Worm (Caenorhabditis elegans) whole organism, L2 larva: ENCODE results near the gene pals-29.

Experiments
- F13H6.1 ChIP-seq: sonication (generic microtip); optimal IDR thresholded peaks from 2 replicates; lab custom pipeline; 2016; ENCODE audit warnings: missing genetic modification characterization, missing compliant biosample characterization
- R02D3.7 ChIP-seq: fragments of 150-350 bp; optimal IDR thresholded peaks from 2 replicates; lab custom pipeline; 2014; ENCODE audit warnings: missing biosample characterization, missing genetic modification characterization
- alr-1 ChIP-seq: fragments of 150-350 bp; optimal IDR thresholded peaks from 2 replicates; lab custom pipeline; 2014; ENCODE audit warnings: missing biosample characterization, missing genetic modification characterization
- ceh-16 ChIP-seq: fragments of 150-350 bp; optimal IDR thresholded peaks from 2 replicates; lab custom pipeline; 2014; ENCODE audit warnings: missing biosample characterization, missing genetic modification characterization
- lin-11 ChIP-seq: fragments of 150-350 bp; sonication (generic microtip); optimal IDR thresholded peaks from 2 replicates; lab custom pipeline; 2014; ENCODE audit warnings: missing biosample characterization, missing genetic modification characterization, inconsistent platforms, mixed read lengths
- mdl-1 ChIP-seq, 2 experiments: fragments of 150-350 bp in 1 of 2; sonication (generic microtip) in 1 of 2; optimal IDR thresholded peaks; 2 replicates each; lab custom pipeline; 2017; ENCODE audit warnings: missing biosample characterization in 2 of 2, missing genetic modification characterization in 2 of 2
- nhr-12 ChIP-seq: fragments of 150-350 bp; optimal IDR thresholded peaks from 2 replicates; lab custom pipeline; 2014; ENCODE audit warnings: missing biosample characterization, missing genetic modification characterization
- nhr-23 ChIP-seq: fragments of 150-350 bp; optimal IDR thresholded peaks from 2 replicates; lab custom pipeline; 2014; ENCODE audit warnings: missing biosample characterization, missing genetic modification reagents, missing genetic modification characterization
- nhr-237 ChIP-seq: fragments of 150-350 bp; optimal IDR thresholded peaks from 2 replicates; lab custom pipeline; 2014; ENCODE audit warnings: missing biosample characterization, missing genetic modification characterization
- unc-62 ChIP-seq: fragments of 150-350 bp; optimal IDR thresholded peaks from 2 replicates; lab custom pipeline; 2014; ENCODE audit warnings: missing biosample characterization, missing genetic modification reagents, missing genetic modification characterization
- zag-1 ChIP-seq: fragments of 150-350 bp; optimal IDR thresholded peaks from 2 replicates; lab custom pipeline; 2014; ENCODE audit warnings: missing biosample characterization, missing genetic modification characterization

- TF ChIP-seq mdl-1 (tag; optimal IDR thresholded peaks at IDR 0.05; lab: Kevin White, UChicago) (no peak), nhr-12 (tag; lab: Kevin White, UChicago) (no peak), nhr-237 (tag; lab: Kevin White, UChicago) (no peak), ceh-16 (no peak), alr-1 (tag; lab: Kevin White, UChicago) (no peak), nhr-23 (tag; lab: Kevin White, UChicago) (no peak), F13H6.1 (tag; lab: Kevin White, UChicago) (no peak), zag-1 (tag; lab: Kevin White, UChicago) (no peak), lin-11 (tag; lab: Kevin White, UChicago) (no peak), R02D3.7 (tag; lab: Kevin White, UChicago) (no peak), unc-62 (GFP tag; lab: Kevin White, UChicago) (no peak)
These were observed 30.7 kb upstream of the pals-29 start for ce11 chrIV:14573068-14573467.
